Fruit fly (Drosophila melanogaster) whole organism, embryonic: ENCODE data around the gene hiro.

Source experiments
- Atf6 ChIP-seq: fragments of 200-800 bp; sonication (Bioruptor generic); IDR thresholded peaks from 2 replicates; pipeline ENCODE4 v1.3.6; 2022; ENCODE audit warnings: missing biosample characterization, missing genetic modification characterization
- CG10209 ChIP-seq: fragments of 200-800 bp; sonication (Bioruptor generic); optimal IDR thresholded peaks from 3 replicates; lab custom pipeline; 2017; ENCODE audit warnings: missing biosample characterization, mild to moderate bottlenecking, missing genetic modification characterization, missing genetic modification reagents
- CG11723 ChIP-seq: fragments of 200-800 bp; sonication (Bioruptor generic); optimal IDR thresholded peaks from 2 replicates; lab custom pipeline; 2017; ENCODE audit warnings: missing biosample characterization, mild to moderate bottlenecking, missing genetic modification characterization
- CG12071 ChIP-seq: fragments of 200-800 bp; sonication (Bioruptor generic); optimal IDR thresholded peaks from 3 replicates; lab custom pipeline; 2018; ENCODE audit warnings: missing biosample characterization, mild to moderate bottlenecking, missing genetic modification characterization
- CG1233 ChIP-seq: fragments of 200-800 bp; sonication (Bioruptor generic); optimal IDR thresholded peaks from 4 replicates; lab custom pipeline; 2018; ENCODE audit warnings: missing biosample characterization, mild to moderate bottlenecking, missing genetic modification characterization
- CG12942 ChIP-seq: fragments of 200-800 bp; sonication (Bioruptor generic); optimal IDR thresholded peaks from 3 replicates; lab custom pipeline; 2016; ENCODE audit warnings: missing biosample characterization, missing genetic modification characterization
- CG14710 ChIP-seq: fragments of 200-800 bp; sonication (Bioruptor generic); optimal IDR thresholded peaks from 3 replicates; lab custom pipeline; 2019; ENCODE audit warnings: missing biosample characterization, mild to moderate bottlenecking, missing genetic modification characterization, moderate library complexity
- CG16779 ChIP-seq: fragments of 200-800 bp; sonication (Bioruptor generic); IDR thresholded peaks from 2 replicates; pipeline ENCODE4 v1.3.6; 2022; ENCODE audit warnings: missing biosample characterization, missing genetic modification characterization
- CG16815 ChIP-seq: fragments of 200-800 bp; sonication (Bioruptor generic); optimal IDR thresholded peaks from 3 replicates; lab custom pipeline; 2017; ENCODE audit warnings: missing biosample characterization, mild to moderate bottlenecking, missing genetic modification characterization
- CG17359 ChIP-seq: fragments of 200-800 bp; sonication (Bioruptor generic); optimal IDR thresholded peaks from 3 replicates; lab custom pipeline; 2018; ENCODE audit warnings: missing biosample characterization, mild to moderate bottlenecking, missing genetic modification characterization, moderate library complexity
- CG1792 ChIP-seq: fragments of 200-800 bp; sonication (Bioruptor generic); optimal IDR thresholded peaks from 2 replicates; lab custom pipeline; 2016; ENCODE audit warnings: missing biosample characterization, missing genetic modification characterization
- CG3726 ChIP-seq: fragments of 200-800 bp; sonication (Bioruptor generic); IDR thresholded peaks from 3 replicates; pipeline ENCODE4, ENCODE4 v1.3.6; 2022; ENCODE audit warnings: missing biosample characterization, missing genetic modification characterization
- CG3838 ChIP-seq: fragments of 200-800 bp; sonication (Bioruptor generic); optimal IDR thresholded peaks from 3 replicates; lab custom pipeline; 2016; ENCODE audit warnings: missing biosample characterization, missing genetic modification characterization
- CG43689 ChIP-seq: fragments of 200-800 bp; sonication (Bioruptor generic); IDR thresholded peaks from 2 replicates; pipeline ENCODE4 v1.3.6; 2022; ENCODE audit warnings: missing biosample characterization, missing genetic modification characterization
- CG4424 ChIP-seq: fragments of 200-800 bp; sonication (Bioruptor generic); optimal IDR thresholded peaks from 3 replicates; lab custom pipeline; 2016; ENCODE audit warnings: missing biosample characterization, missing genetic modification characterization
- CHES-1-like ChIP-seq: fragments of 200-800 bp; sonication (Bioruptor generic); optimal IDR thresholded peaks from 2 replicates; lab custom pipeline; 2016; ENCODE audit warnings: missing biosample characterization, missing genetic modification characterization
- CoRest ChIP-seq: fragments of 200-800 bp; sonication (Bioruptor generic); optimal IDR thresholded peaks from 3 replicates; lab custom pipeline; 2018; ENCODE audit warnings: missing biosample characterization, mild to moderate bottlenecking, missing genetic modification characterization, moderate library complexity
- Dll ChIP-seq: fragments of 200-800 bp; sonication (Bioruptor generic); IDR thresholded peaks from 4 replicates; pipeline ENCODE4 v1.3.6; 2022; ENCODE audit warnings: missing biosample characterization, missing genetic modification characterization; ENCODE audit not compliant: partially characterized antibody
- Dref ChIP-seq: fragments of 200-800 bp; sonication (Bioruptor generic); IDR thresholded peaks from 2 replicates; pipeline ENCODE4 v1.3.6; 2022; ENCODE audit warnings: missing biosample characterization, missing genetic modification characterization
- ERR ChIP-seq: fragments of 200-800 bp; sonication (Bioruptor generic); optimal IDR thresholded peaks from 2 replicates; lab custom pipeline; 2016; ENCODE audit warnings: missing biosample characterization, missing genetic modification characterization
- GATAe ChIP-seq: fragments of 200-800 bp; sonication (Bioruptor generic); conservative IDR thresholded peaks from 2 replicates; pipeline ENCODE4 v1.3.6; 2022; ENCODE audit warnings: missing biosample characterization, missing genetic modification characterization
- HLHmδ ChIP-seq: fragments of 200-800 bp; sonication (Bioruptor generic); optimal IDR thresholded peaks from 2 replicates; lab custom pipeline; 2018; ENCODE audit warnings: missing biosample characterization, mild to moderate bottlenecking, missing genetic modification characterization, moderate library complexity
- Hmr ChIP-seq: fragments of 200-800 bp; sonication (Bioruptor generic); optimal IDR thresholded peaks from 3 replicates; lab custom pipeline; 2017; ENCODE audit warnings: mild to moderate bottlenecking, missing biosample characterization, missing genetic modification reagents, missing genetic modification characterization
- Hr51 ChIP-seq, 2 experiments: fragments of 200-800 bp; sonication (Bioruptor generic); optimal IDR thresholded peaks; 2 replicates in 1 of 2; 3 replicates in 1 of 2; lab custom pipeline; 2016 to 2018; ENCODE audit warnings: missing biosample characterization in 2 of 2, missing genetic modification characterization in 2 of 2, mild to moderate bottlenecking in 1 of 2, moderate library complexity in 1 of 2
- Lhr ChIP-seq: fragments of 200-800 bp; sonication (Bioruptor generic); optimal IDR thresholded peaks from 3 replicates; lab custom pipeline; 2017; ENCODE audit warnings: mild to moderate bottlenecking, missing biosample characterization, missing genetic modification reagents, missing genetic modification characterization
- Meics ChIP-seq: fragments of 200-800 bp; sonication (Bioruptor generic); optimal IDR thresholded peaks from 2 replicates; lab custom pipeline; 2017; ENCODE audit warnings: missing biosample characterization, mild to moderate bottlenecking, missing genetic modification characterization
- NFAT ChIP-seq: fragments of 200-800 bp; sonication (Bioruptor generic); IDR thresholded peaks from 2 replicates; pipeline ENCODE4 v1.3.6; 2022; ENCODE audit warnings: missing biosample characterization, missing genetic modification characterization
- Side ChIP-seq: fragments of 200-800 bp; sonication (Bioruptor generic); optimal IDR thresholded peaks from 2 replicates; lab custom pipeline; 2016; ENCODE audit warnings: missing biosample characterization, missing genetic modification characterization
- Sry-β ChIP-seq: fragments of 200-800 bp; sonication (Bioruptor generic); optimal IDR thresholded peaks from 2 replicates; lab custom pipeline; 2018; ENCODE audit warnings: missing biosample characterization, mild to moderate bottlenecking, missing genetic modification characterization, moderate library complexity
- Ssrp ChIP-seq: fragments of 200-800 bp; sonication (Bioruptor generic); optimal IDR thresholded peaks from 2 replicates; lab custom pipeline; 2018; ENCODE audit warnings: missing biosample characterization, mild to moderate bottlenecking, missing genetic modification characterization, moderate library complexity
- amos ChIP-seq: fragments of 200-800 bp; sonication (Bioruptor generic); IDR thresholded peaks from 2 replicates; pipeline ENCODE4 v1.3.6; 2022; ENCODE audit warnings: missing biosample characterization, missing genetic modification characterization; ENCODE audit not compliant: partially characterized antibody
- aop ChIP-seq: fragments of 200-800 bp; sonication (Bioruptor generic); IDR thresholded peaks from 2 replicates; pipeline ENCODE4 v1.3.6; 2022; ENCODE audit warnings: missing biosample characterization, missing genetic modification characterization
- az2 ChIP-seq: fragments of 200-800 bp; sonication (Bioruptor generic); optimal IDR thresholded peaks from 3 replicates; lab custom pipeline; 2016; ENCODE audit warnings: missing biosample characterization, missing genetic modification characterization
- bab2 ChIP-seq: fragments of 200-800 bp; sonication (Bioruptor generic); optimal IDR thresholded peaks from 2 replicates; lab custom pipeline; 2016; ENCODE audit warnings: missing biosample characterization, missing genetic modification characterization
- bowl ChIP-seq: fragments of 200-800 bp; sonication (Bioruptor generic); IDR thresholded peaks from 2 replicates; pipeline ENCODE4 v1.3.6; 2022; ENCODE audit warnings: missing biosample characterization, missing genetic modification characterization
- crc ChIP-seq: fragments of 200-800 bp; sonication (Bioruptor generic); optimal IDR thresholded peaks from 2 replicates; lab custom pipeline; 2016; ENCODE audit warnings: missing biosample characterization, missing genetic modification characterization
- crol ChIP-seq: fragments of 200-800 bp; sonication (Bioruptor generic); IDR thresholded peaks from 2 replicates; pipeline ENCODE4 v1.3.6; 2022; ENCODE audit warnings: missing biosample characterization, missing genetic modification characterization
- danr ChIP-seq: fragments of 200-800 bp; sonication (Bioruptor generic); IDR thresholded peaks from 2 replicates; pipeline ENCODE4 v1.3.6; 2022; ENCODE audit warnings: missing biosample characterization, missing genetic modification characterization
- dysf ChIP-seq: fragments of 200-800 bp; sonication (Bioruptor generic); IDR thresholded peaks from 3 replicates; pipeline ENCODE4 v1.3.6; 2022; ENCODE audit warnings: missing biosample characterization, missing genetic modification characterization
- fd3F ChIP-seq: fragments of 200-800 bp; sonication (Bioruptor generic); optimal IDR thresholded peaks from 2 replicates; lab custom pipeline; 2018; ENCODE audit warnings: missing biosample characterization, mild to moderate bottlenecking, missing genetic modification characterization, moderate library complexity
- gcm2 ChIP-seq: fragments of 200-800 bp; sonication (Bioruptor generic); optimal IDR thresholded peaks from 2 replicates; lab custom pipeline; 2016; ENCODE audit warnings: missing biosample characterization, missing genetic modification characterization
- hbn ChIP-seq: fragments of 200-800 bp; sonication (Bioruptor generic); IDR thresholded peaks from 2 replicates; pipeline ENCODE4 v1.3.6; 2022; ENCODE audit warnings: missing biosample characterization, missing genetic modification characterization; ENCODE audit not compliant: partially characterized antibody
- her ChIP-seq: fragments of 200-800 bp; sonication (Bioruptor generic); optimal IDR thresholded peaks from 2 replicates; lab custom pipeline; 2016; ENCODE audit warnings: missing biosample characterization, missing genetic modification characterization
- lab ChIP-seq: fragments of 200-800 bp; sonication (Bioruptor generic); optimal IDR thresholded peaks from 3 replicates; lab custom pipeline; 2017; ENCODE audit warnings: missing biosample characterization, missing genetic modification characterization, mild to moderate bottlenecking, moderate library complexity, missing genetic modification reagents
- odd ChIP-seq: fragments of 200-800 bp; sonication (Bioruptor generic); optimal IDR thresholded peaks from 2 replicates; lab custom pipeline; 2017; ENCODE audit warnings: missing biosample characterization, mild to moderate bottlenecking, missing genetic modification characterization
- sens ChIP-seq: fragments of 200-800 bp; sonication (Bioruptor generic); peaks from one replicate; lab custom pipeline; 2016; ENCODE audit warnings: missing biosample characterization, missing genetic modification characterization
- seq ChIP-seq: fragments of 200-800 bp; sonication (Bioruptor generic); IDR thresholded peaks from 2 replicates; pipeline ENCODE4 v1.3.6; 2022; ENCODE audit warnings: missing biosample characterization, missing genetic modification characterization
- ssp ChIP-seq: fragments of 200-800 bp; sonication (Bioruptor generic); IDR thresholded peaks from 2 replicates; pipeline ENCODE4 v1.3.6; 2022; ENCODE audit warnings: missing biosample characterization, missing genetic modification characterization
- tgo ChIP-seq: fragments of 200-800 bp; sonication (Bioruptor generic); IDR thresholded peaks from 3 replicates; pipeline ENCODE4 v1.3.6; 2022; ENCODE audit warnings: missing biosample characterization, missing genetic modification characterization
- trem ChIP-seq: fragments of 200-800 bp; optimal IDR thresholded peaks from 3 replicates; lab custom pipeline; 2019; ENCODE audit warnings: missing biosample characterization, mild to moderate bottlenecking, missing genetic modification characterization, moderate library complexity

The hiro gene

DNA sequence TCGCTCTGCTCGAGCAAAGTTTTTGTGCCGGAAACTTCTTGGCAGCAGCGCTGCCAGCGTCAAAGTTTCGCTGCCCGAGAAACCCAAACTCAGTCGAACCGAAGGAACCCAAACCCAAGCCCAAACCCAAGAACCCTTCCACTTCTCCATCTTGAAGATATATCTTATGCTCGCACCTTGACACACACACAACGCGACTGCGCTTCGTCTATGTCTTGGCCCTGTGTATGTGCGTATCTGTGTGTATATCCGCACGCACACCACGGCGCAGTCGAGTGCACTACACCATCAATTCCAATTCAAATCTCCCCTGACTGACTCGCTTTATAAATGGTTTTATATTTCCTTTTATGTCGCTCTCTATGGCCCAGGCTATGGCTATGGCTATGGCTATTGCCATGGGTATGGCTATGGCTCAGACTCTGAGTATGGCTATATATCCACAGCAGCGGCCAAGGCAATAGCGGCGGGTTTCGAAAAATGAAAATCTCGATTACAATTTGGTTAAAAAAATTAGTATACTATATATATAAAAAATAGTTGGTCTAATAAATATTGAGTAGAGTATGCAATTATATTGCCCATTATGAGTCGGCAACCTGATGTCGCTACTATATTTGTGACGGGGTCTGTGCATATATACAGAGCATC, 8.8 kb upstream of the hiro start (continued):
- TF ChIP-seq CG16779: peak; percentile 85
- peak; percentile 98 for TF ChIP-seq CG17359 (tag; lab: Kevin White, UChicago)
- peak; percentile 88 for TF ChIP-seq ssp (GFP tag; lab: Robert Waterston, UW)
- TF ChIP-seq crc (GFP tag; lab: Kevin White, UChicago): no peak
- TF ChIP-seq bab2: peak; percentile 69
- peak; percentile 88 for TF ChIP-seq aop (GFP tag; lab: Robert Waterston, UW)
- TF ChIP-seq dysf (GFP tag; lab: Robert Waterston, UW): peak; percentile 98
- peak; percentile 89 for TF ChIP-seq NFAT
- TF ChIP-seq Hr51 (GFP tag; optimal IDR thresholded peaks at IDR 0.05; lab: Kevin White, UChicago): peak; percentile 81 to 96
- TF ChIP-seq HLHmδ (GFP tag; lab: Kevin White, UChicago): no peak
- TF ChIP-seq seq: peak; percentile 95
- TF ChIP-seq CG1792 (GFP tag; lab: Kevin White, UChicago): no peak
- peak; percentile 95 for TF ChIP-seq CoRest (tag; lab: Kevin White, UChicago)
- peak; percentile 92 for TF ChIP-seq CG3726 (GFP tag; lab: Robert Waterston, UW)
- peak; percentile 96 for TF ChIP-seq Hmr
- peak; percentile 50 for TF ChIP-seq gcm2
- TF ChIP-seq Side: no peak
- TF ChIP-seq Lhr (GFP tag; lab: Kevin White, UChicago): peak; percentile 86
- TF ChIP-seq CG4424 (GFP tag; lab: Kevin White, UChicago): peak; percentile 96
- TF ChIP-seq danr (GFP tag; lab: Robert Waterston, UW): peak; percentile 92
- TF ChIP-seq amos (GFP tag; lab: Robert Waterston, UW): no peak
- no peak for TF ChIP-seq her (GFP tag; lab: Kevin White, UChicago)
- TF ChIP-seq trem (tag; lab: Kevin White, UChicago): peak; percentile 95
- peak; percentile 16 for TF ChIP-seq ERR (GFP tag; lab: Kevin White, UChicago)
- TF ChIP-seq Sry-β (GFP tag; lab: Kevin White, UChicago): peak; percentile 73
- TF ChIP-seq CG43689 (GFP tag; lab: Robert Waterston, UW): peak; percentile 89
- TF ChIP-seq CG10209: peak; percentile 96
- TF ChIP-seq CG3838 (GFP tag; lab: Kevin White, UChicago): peak; percentile 51
- peak; percentile 95 for TF ChIP-seq CG16815 (GFP tag; lab: Kevin White, UChicago)
- peak; percentile 93 for TF ChIP-seq CG12071 (GFP tag; lab: Kevin White, UChicago)
- TF ChIP-seq Meics (GFP tag; lab: Kevin White, UChicago): peak; percentile 95
- peak; percentile 90 for TF ChIP-seq bowl (GFP tag; lab: Robert Waterston, UW)
- TF ChIP-seq CHES-1-like: peak; percentile 35
- TF ChIP-seq odd (GFP tag; lab: Kevin White, UChicago): peak; percentile 95
- no peak for TF ChIP-seq hbn (GFP tag; lab: Robert Waterston, UW)
- peak; percentile 96 for TF ChIP-seq CG14710
- peak; percentile 93 for TF ChIP-seq CG11723
- TF ChIP-seq Dref: no peak
- TF ChIP-seq Dll (GFP tag; lab: Robert Waterston, UW): no peak
- peak; percentile 82 for TF ChIP-seq GATAe
- TF ChIP-seq lab (GFP tag; lab: Kevin White, UChicago): peak; percentile 98
- peak; percentile 80 for TF ChIP-seq CG12942 (GFP tag; lab: Kevin White, UChicago)
- TF ChIP-seq az2 (GFP tag; lab: Kevin White, UChicago): peak; percentile 93
- TF ChIP-seq fd3F (GFP tag; lab: Kevin White, UChicago): peak; percentile 91
- TF ChIP-seq Atf6 (GFP tag; lab: Robert Waterston, UW): peak; percentile 94
- peak; percentile 97 for TF ChIP-seq sens (GFP tag; lab: Kevin White, UChicago)
- peak; percentile 96 for TF ChIP-seq tgo (GFP tag; lab: Robert Waterston, UW)
- TF ChIP-seq Ssrp (tag; lab: Kevin White, UChicago): peak; percentile 95
- TF ChIP-seq CG1233 (GFP tag; lab: Kevin White, UChicago): peak; percentile 97
- peak; percentile 65; the same call in 1 of the 2 replicates for TF ChIP-seq crol (GFP tag; lab: Robert Waterston, UW)
